Worm (Caenorhabditis elegans): ENCODE measurements around the gene gst-19.
"Not testable (repeated sequence)": the region's sequence is repeated elsewhere in the genome, so short reads cannot be mapped to it uniquely, and the experiment has no call there.

The gst-19 gene

DNA sequence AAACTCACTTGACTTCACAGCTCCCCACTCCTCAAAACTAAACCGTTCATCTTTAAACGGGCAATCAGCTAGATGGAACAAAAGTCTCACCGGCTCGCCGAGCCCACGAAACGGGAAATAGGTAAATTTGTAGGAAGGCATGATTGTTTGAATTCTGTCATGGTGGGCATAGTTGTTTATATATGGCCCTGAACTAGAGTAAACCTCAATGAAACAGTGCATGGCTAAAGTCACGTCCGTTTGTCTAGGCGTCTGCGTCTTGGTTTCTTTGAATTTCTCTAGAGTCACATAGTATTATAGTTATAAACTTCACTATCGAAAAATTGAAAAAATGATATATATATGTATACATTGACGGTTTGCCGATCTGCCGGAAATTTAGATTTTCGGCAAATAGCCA is at the start of gene gst-19:
TSS of gene gst-19 (minus strand) at position 145 of the 400 bp plus-strand sequence.
- TF ChIP-seq T22C8.4 (GFP tag; IDR thresholded peaks at IDR 0.05) = no peak
- TF ChIP-seq cog-1 (tag; optimal IDR thresholded peaks at IDR 0.05) = no peak
- no peak for TF ChIP-seq med-1 (GFP tag; optimal IDR thresholded peaks at IDR 0.05; ENCODE audit: insufficient read depth)
- no peak for TF ChIP-seq klf-2 (GFP tag; conservative IDR thresholded peaks at IDR 0.05)
- no peak for TF ChIP-seq ztf-23 (GFP tag; IDR thresholded peaks at IDR 0.05)
- no peak for TF ChIP-seq ref-1 (GFP tag; conservative IDR thresholded peaks at IDR 0.05)
- TF ChIP-seq ztf-29 (GFP tag; IDR thresholded peaks at IDR 0.05) = no peak
- no peak for TF ChIP-seq tab-1 (GFP tag; IDR thresholded peaks at IDR 0.05)
- no peak for TF ChIP-seq flt-1 (GFP tag; IDR thresholded peaks at IDR 0.05)

DNA sequence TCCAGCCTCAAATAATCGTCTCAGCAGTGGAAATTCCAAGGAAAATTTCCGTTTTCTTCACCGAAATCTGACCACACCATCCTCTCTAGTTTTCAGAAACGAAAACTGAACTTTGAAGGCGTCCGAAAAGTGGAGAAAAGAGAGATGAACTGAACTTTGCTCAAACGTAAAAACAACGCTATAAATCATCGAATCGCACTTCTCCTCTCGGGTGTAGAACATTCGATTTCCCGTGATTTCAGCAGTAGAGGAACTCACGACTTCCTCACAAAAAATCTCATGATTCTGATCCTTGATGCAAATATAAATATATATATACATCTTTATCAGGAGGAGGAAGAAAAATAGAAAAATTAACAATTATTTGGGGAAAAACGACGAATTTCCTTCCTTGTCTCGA is 48.3 kb upstream of the gst-19 start:
- TF ChIP-seq flt-1 (GFP tag; IDR thresholded peaks at IDR 0.05) (no peak), med-1 (GFP tag; optimal IDR thresholded peaks at IDR 0.05; ENCODE audit: insufficient read depth) (no peak), T22C8.4 (GFP tag; IDR thresholded peaks at IDR 0.05) (no peak), cog-1 (tag; optimal IDR thresholded peaks at IDR 0.05) (no peak), tab-1 (GFP tag; IDR thresholded peaks at IDR 0.05) (no peak), klf-2 (GFP tag; conservative IDR thresholded peaks at IDR 0.05) (no peak), ztf-23 (GFP tag; IDR thresholded peaks at IDR 0.05) (no peak), ztf-29 (GFP tag; IDR thresholded peaks at IDR 0.05) (no peak), ref-1 (GFP tag; conservative IDR thresholded peaks at IDR 0.05) (no peak)

DNA sequence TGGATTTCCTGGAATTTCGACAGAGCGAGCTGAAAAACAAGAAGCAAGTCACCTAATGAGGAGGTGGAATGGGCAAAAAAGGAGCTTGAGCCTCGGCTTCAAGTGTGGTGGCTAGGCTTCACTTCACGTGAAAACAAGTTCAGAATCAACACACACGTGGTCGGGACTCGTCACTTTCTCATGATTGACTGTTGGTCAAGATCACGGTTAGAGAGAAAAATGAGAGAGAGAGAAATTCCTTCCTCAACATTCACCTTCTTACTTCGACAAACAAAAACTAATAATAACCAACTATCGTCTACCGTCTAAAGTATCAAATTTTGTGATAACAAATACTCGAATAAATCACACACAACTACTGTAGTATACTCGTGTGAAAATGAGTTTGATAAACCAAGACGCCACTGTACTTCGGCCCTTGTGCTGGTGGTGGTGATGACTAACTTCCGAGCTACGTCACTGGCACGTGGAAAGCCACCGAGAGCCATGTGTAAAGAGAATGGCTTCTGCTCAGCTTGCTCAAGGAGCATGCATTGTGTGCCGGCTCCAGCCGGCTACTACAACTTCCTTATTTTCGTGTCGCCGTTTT is 46.8 kb upstream of the gst-19 start:
- no peak for TF ChIP-seq ref-1 (GFP tag; conservative IDR thresholded peaks at IDR 0.05)
- TF ChIP-seq cog-1 (tag; optimal IDR thresholded peaks at IDR 0.05) = no peak
- TF ChIP-seq tab-1 (GFP tag; IDR thresholded peaks at IDR 0.05) = no peak
- TF ChIP-seq ztf-29 (GFP tag; IDR thresholded peaks at IDR 0.05) = no peak
- no peak for TF ChIP-seq T22C8.4 (GFP tag; IDR thresholded peaks at IDR 0.05)
- TF ChIP-seq klf-2 (GFP tag; conservative IDR thresholded peaks at IDR 0.05) = no peak
- no peak for TF ChIP-seq ztf-23 (GFP tag; IDR thresholded peaks at IDR 0.05)
- no peak for TF ChIP-seq flt-1 (GFP tag; IDR thresholded peaks at IDR 0.05)
- no peak for TF ChIP-seq med-1 (GFP tag; optimal IDR thresholded peaks at IDR 0.05; ENCODE audit: insufficient read depth)

- no peak for TF ChIP-seq ztf-23 (GFP tag; IDR thresholded peaks at IDR 0.05)
- TF ChIP-seq ref-1 (GFP tag; conservative IDR thresholded peaks at IDR 0.05) = no peak
- TF ChIP-seq T22C8.4 (GFP tag; IDR thresholded peaks at IDR 0.05) = no peak
- no peak for TF ChIP-seq cog-1 (tag; optimal IDR thresholded peaks at IDR 0.05)
- no peak for TF ChIP-seq tab-1 (GFP tag; IDR thresholded peaks at IDR 0.05)
- TF ChIP-seq flt-1 (GFP tag; IDR thresholded peaks at IDR 0.05) = no peak
Measured at ce11 chrII:13672057-13672456, 45.1 kb upstream of the gst-19 start.

ce11 chrII:13670707-13671295 is 43.9 kb upstream of the gst-19 start:
- TF ChIP-seq flt-1 (GFP tag; IDR thresholded peaks at IDR 0.05) = no peak
- TF ChIP-seq klf-2 (GFP tag; conservative IDR thresholded peaks at IDR 0.05) = no peak
- TF ChIP-seq ztf-29 (GFP tag; IDR thresholded peaks at IDR 0.05) = no peak
- TF ChIP-seq ztf-23 (GFP tag; IDR thresholded peaks at IDR 0.05) = no peak
- no peak for TF ChIP-seq T22C8.4 (GFP tag; IDR thresholded peaks at IDR 0.05)
- TF ChIP-seq cog-1 (tag; optimal IDR thresholded peaks at IDR 0.05) = no peak
- TF ChIP-seq med-1 (GFP tag; optimal IDR thresholded peaks at IDR 0.05; ENCODE audit: insufficient read depth) = no peak
- no peak for TF ChIP-seq ref-1 (GFP tag; conservative IDR thresholded peaks at IDR 0.05)
- TF ChIP-seq tab-1 (GFP tag; IDR thresholded peaks at IDR 0.05) = no peak

DNA sequence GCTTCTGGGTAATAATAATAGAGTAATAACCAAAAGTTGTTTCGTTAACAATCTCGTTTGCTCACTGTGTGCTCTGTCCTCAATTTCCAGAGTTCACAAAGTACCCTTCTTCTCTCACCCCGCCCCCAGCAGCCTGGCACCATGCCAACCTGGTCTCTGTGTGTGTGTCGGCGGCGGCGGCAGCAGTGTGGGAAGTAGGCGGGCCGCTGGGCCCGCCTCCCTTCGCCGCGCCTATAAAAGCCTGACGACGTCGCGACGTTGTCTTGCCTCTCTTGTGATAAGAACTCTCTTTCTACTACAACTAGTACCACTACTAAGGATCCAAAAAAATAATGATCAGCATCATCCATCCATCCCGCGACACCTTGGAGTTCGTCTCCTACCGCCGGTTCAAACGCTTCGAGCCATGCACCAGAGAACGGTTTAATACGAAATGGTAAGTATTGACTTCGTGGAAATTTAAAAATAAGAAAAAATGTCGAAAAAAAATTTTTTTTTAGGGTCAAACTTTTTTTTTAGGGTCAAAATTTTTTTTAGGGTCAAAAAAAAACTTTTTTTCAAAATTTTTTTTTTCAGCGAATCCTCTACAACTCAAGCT is 42.0 kb upstream of the gst-19 start, which contains the start of gene C31C9.7:
TSS of gene C31C9.7 (plus strand) at position 261 of the 598 bp plus-strand sequence.
- TF ChIP-seq cog-1 (tag; optimal IDR thresholded peaks at IDR 0.05) = no peak
- no peak for TF ChIP-seq ztf-29 (GFP tag; IDR thresholded peaks at IDR 0.05)
- no peak for TF ChIP-seq T22C8.4 (GFP tag; IDR thresholded peaks at IDR 0.05)
- no peak for TF ChIP-seq flt-1 (GFP tag; IDR thresholded peaks at IDR 0.05)
- no peak for TF ChIP-seq med-1 (GFP tag; optimal IDR thresholded peaks at IDR 0.05; ENCODE audit: insufficient read depth)
- TF ChIP-seq ref-1 (GFP tag; conservative IDR thresholded peaks at IDR 0.05) = no peak
- no peak for TF ChIP-seq klf-2 (GFP tag; conservative IDR thresholded peaks at IDR 0.05)
- TF ChIP-seq ztf-23 (GFP tag; IDR thresholded peaks at IDR 0.05) = no peak

- TF ChIP-seq ref-1 (GFP tag; conservative IDR thresholded peaks at IDR 0.05) = no peak
Measured at ce11 chrII:13664993-13665680, 38.2 kb upstream of the gst-19 start.

DNA sequence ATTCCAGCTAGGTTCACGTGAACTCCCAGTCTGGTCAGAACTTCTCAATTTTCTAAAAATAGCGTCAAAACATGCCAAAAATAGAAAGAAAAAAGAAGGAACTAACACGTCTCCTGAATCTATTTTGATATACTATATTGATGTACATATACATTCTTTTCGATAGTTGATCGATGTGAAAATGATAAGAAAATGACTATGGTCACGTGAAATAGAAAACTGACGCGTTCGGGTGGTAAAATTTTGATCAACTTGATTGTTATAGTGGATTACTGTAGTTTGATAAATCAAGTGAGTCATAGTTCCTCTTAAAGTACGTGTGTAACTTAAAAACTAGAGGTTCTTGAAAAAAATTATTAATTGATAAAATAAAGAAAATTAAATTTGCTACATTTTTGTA is 37.5 kb upstream of the gst-19 start:
- TF ChIP-seq tab-1 (GFP tag; IDR thresholded peaks at IDR 0.05) (no peak), ref-1 (GFP tag; conservative IDR thresholded peaks at IDR 0.05) (no peak), ztf-29 (GFP tag; IDR thresholded peaks at IDR 0.05) (no peak), flt-1 (GFP tag; IDR thresholded peaks at IDR 0.05) (no peak), T22C8.4 (GFP tag; IDR thresholded peaks at IDR 0.05) (no peak), med-1 (GFP tag; optimal IDR thresholded peaks at IDR 0.05; ENCODE audit: insufficient read depth) (no peak), klf-2 (GFP tag; conservative IDR thresholded peaks at IDR 0.05) (no peak)

ce11 chrII:13661990-13662389 is 35.0 kb upstream of the gst-19 start, which contains the start of gene C31C9.6:
Gene C31C9.6 (minus strand): TSS chrII:13662090.
- not testable (repeated sequence) for TF ChIP-seq flt-1 (GFP tag; IDR thresholded peaks at IDR 0.05); tab-1 (GFP tag; IDR thresholded peaks at IDR 0.05); ref-1 (GFP tag; conservative IDR thresholded peaks at IDR 0.05)

Measured in whole organism, midembryonic.